Fruit fly (Drosophila melanogaster) whole organism, embryonic: ENCODE data around the gene CG12241.

Experiments used
- Atf-2 ChIP-seq: fragments of 200-800 bp; sonication (Bioruptor generic); optimal IDR thresholded peaks from 2 replicates; lab custom pipeline; 2016; ENCODE audit warnings: missing biosample characterization, missing genetic modification characterization
- CG10209 ChIP-seq: fragments of 200-800 bp; sonication (Bioruptor generic); optimal IDR thresholded peaks from 3 replicates; lab custom pipeline; 2017; ENCODE audit warnings: missing biosample characterization, mild to moderate bottlenecking, missing genetic modification characterization, missing genetic modification reagents
- CG11398 ChIP-seq: fragments of 200-800 bp; sonication (Bioruptor generic); optimal IDR thresholded peaks from 2 replicates; lab custom pipeline; 2016; ENCODE audit warnings: missing biosample characterization, missing genetic modification characterization
- CG12236 ChIP-seq: fragments of 200-800 bp; sonication (Bioruptor generic); optimal IDR thresholded peaks from 2 replicates; lab custom pipeline; 2016; ENCODE audit warnings: missing biosample characterization, missing genetic modification characterization
- CG12769 ChIP-seq: fragments of 200-800 bp; sonication (Bioruptor generic); optimal IDR thresholded peaks from 2 replicates; lab custom pipeline; 2019; ENCODE audit warnings: missing biosample characterization, mild to moderate bottlenecking, missing genetic modification characterization, moderate library complexity
- CG12942 ChIP-seq: fragments of 200-800 bp; sonication (Bioruptor generic); optimal IDR thresholded peaks from 3 replicates; lab custom pipeline; 2016; ENCODE audit warnings: missing biosample characterization, missing genetic modification characterization
- CG13123 ChIP-seq: fragments of 200-800 bp; sonication (Bioruptor generic); optimal IDR thresholded peaks from 2 replicates; lab custom pipeline; 2016; ENCODE audit warnings: missing biosample characterization, missing genetic modification characterization
- CG1603 ChIP-seq: fragments of 200-800 bp; sonication (Bioruptor generic); optimal IDR thresholded peaks from 2 replicates; lab custom pipeline; 2019; ENCODE audit warnings: missing biosample characterization, mild to moderate bottlenecking, missing genetic modification characterization, moderate library complexity
- CG17612 ChIP-seq: fragments of 200-800 bp; sonication (Bioruptor generic); IDR thresholded peaks from 2 replicates; pipeline ENCODE4 v1.3.6; 2022; ENCODE audit warnings: missing biosample characterization, missing genetic modification characterization
- CG17802 ChIP-seq: fragments of 200-800 bp; sonication (Bioruptor generic); optimal IDR thresholded peaks from 2 replicates; lab custom pipeline; 2018; ENCODE audit warnings: missing biosample characterization, mild to moderate bottlenecking, missing genetic modification characterization, moderate library complexity
- CG18262 ChIP-seq: fragments of 200-800 bp; optimal IDR thresholded peaks from 3 replicates; lab custom pipeline; 2019; ENCODE audit warnings: missing biosample characterization, mild to moderate bottlenecking, missing genetic modification characterization, moderate library complexity
- CG33213 ChIP-seq: fragments of 200-800 bp; sonication (Bioruptor generic); optimal IDR thresholded peaks from 3 replicates; lab custom pipeline; 2016; ENCODE audit warnings: missing biosample characterization, missing genetic modification characterization
- CG6654 ChIP-seq: fragments of 200-800 bp; sonication (Bioruptor generic); optimal IDR thresholded peaks from 2 replicates; lab custom pipeline; 2017; ENCODE audit warnings: missing biosample characterization, mild to moderate bottlenecking, missing genetic modification characterization
- CG6689 ChIP-seq: fragments of 200-800 bp; sonication (Bioruptor generic); IDR thresholded peaks from 2 replicates; pipeline ENCODE4 v1.3.6; 2022; ENCODE audit warnings: missing biosample characterization, missing genetic modification characterization
- CG7357 ChIP-seq: fragments of 200-800 bp; sonication (Bioruptor generic); IDR thresholded peaks from 3 replicates; pipeline ENCODE4 v1.3.6; 2022; ENCODE audit warnings: missing biosample characterization, missing genetic modification characterization
- CG8290 ChIP-seq, 3 experiments: fragments of 200-800 bp; sonication (Bioruptor generic); optimal IDR thresholded peaks; 2 replicates each; lab custom pipeline; 2016 to 2019; ENCODE audit warnings: missing biosample characterization in 3 of 3, missing genetic modification characterization in 3 of 3, mild to moderate bottlenecking in 2 of 3, moderate library complexity in 1 of 3
- CG8359 ChIP-seq: fragments of 200-800 bp; sonication (Bioruptor generic); optimal IDR thresholded peaks from 2 replicates; lab custom pipeline; 2017; ENCODE audit warnings: missing biosample characterization, mild to moderate bottlenecking, missing genetic modification characterization, borderline replicate concordance
- CG9437 ChIP-seq: fragments of 200-800 bp; sonication (Bioruptor generic); optimal IDR thresholded peaks from 2 replicates; lab custom pipeline; 2018; ENCODE audit warnings: missing biosample characterization, mild to moderate bottlenecking, missing genetic modification characterization
- D19B ChIP-seq: fragments of 200-800 bp; sonication (Bioruptor generic); optimal IDR thresholded peaks from 2 replicates; lab custom pipeline; 2017; ENCODE audit warnings: missing biosample characterization, mild to moderate bottlenecking, missing genetic modification characterization
- Dad ChIP-seq: fragments of 200-800 bp; sonication (Bioruptor generic); optimal IDR thresholded peaks from 3 replicates; lab custom pipeline; 2016; ENCODE audit warnings: missing biosample characterization, missing genetic modification characterization
- Dp ChIP-seq: fragments of 200-800 bp; sonication (Bioruptor generic); optimal IDR thresholded peaks from 2 replicates; lab custom pipeline; 2018; ENCODE audit warnings: missing biosample characterization, mild to moderate bottlenecking, missing genetic modification characterization, moderate library complexity
- Drgx ChIP-seq: fragments of 200-800 bp; sonication (Bioruptor generic); IDR thresholded peaks from 2 replicates; pipeline ENCODE4 v1.3.6; 2022; ENCODE audit warnings: missing biosample characterization, missing genetic modification characterization
- H2.0 ChIP-seq: fragments of 200-800 bp; sonication (Bioruptor generic); IDR thresholded peaks from 2 replicates; pipeline ENCODE4 v1.3.6; 2022; ENCODE audit warnings: missing biosample characterization, missing genetic modification characterization
- HmgZ ChIP-seq: fragments of 200-800 bp; sonication (Bioruptor generic); optimal IDR thresholded peaks from 2 replicates; lab custom pipeline; 2018; ENCODE audit warnings: missing biosample characterization, mild to moderate bottlenecking, missing genetic modification characterization
- Hr78 ChIP-seq, 2 experiments: fragments of 200-800 bp in 1 of 2; fragments of >200 bp in 1 of 2; sonication (Bioruptor generic) in 1 of 2; optimal IDR thresholded peaks; 2 replicates each; lab custom pipeline; 2017 to 2019; ENCODE audit warnings: missing biosample characterization in 2 of 2, missing genetic modification characterization in 2 of 2, mild to moderate bottlenecking in 1 of 2, moderate library complexity in 1 of 2
- MESR4 ChIP-seq: fragments of 200-800 bp; sonication (Bioruptor generic); optimal IDR thresholded peaks from 2 replicates; lab custom pipeline; 2018; ENCODE audit warnings: missing biosample characterization, mild to moderate bottlenecking, missing genetic modification characterization, moderate library complexity
- Mad ChIP-seq: fragments of 200-800 bp; sonication (Bioruptor generic); optimal IDR thresholded peaks from 2 replicates; lab custom pipeline; 2016; ENCODE audit warnings: missing biosample characterization, missing genetic modification characterization
- Nf-YA ChIP-seq: fragments of 200-800 bp; sonication (Bioruptor generic); IDR thresholded peaks from 2 replicates; pipeline ENCODE4 v1.3.6; 2022; ENCODE audit warnings: missing biosample characterization, missing genetic modification characterization
- Sin3A ChIP-seq: fragments of >200 bp; optimal IDR thresholded peaks from 2 replicates; lab custom pipeline; 2018
- abd-A ChIP-seq: fragments of 200-800 bp; sonication (Bioruptor generic); optimal IDR thresholded peaks from 3 replicates; lab custom pipeline; 2019; ENCODE audit warnings: missing biosample characterization, mild to moderate bottlenecking, missing genetic modification characterization, moderate library complexity
- ase ChIP-seq: fragments of 200-800 bp; sonication (Bioruptor generic); IDR thresholded peaks from 3 replicates; pipeline ENCODE4 v1.3.6; 2022; ENCODE audit warnings: missing biosample characterization, missing genetic modification characterization
- bowl ChIP-seq: fragments of 200-800 bp; sonication (Bioruptor generic); IDR thresholded peaks from 2 replicates; pipeline ENCODE4 v1.3.6; 2022; ENCODE audit warnings: missing biosample characterization, missing genetic modification characterization
- btn ChIP-seq: fragments of 200-800 bp; sonication (Bioruptor generic); optimal IDR thresholded peaks from 2 replicates; lab custom pipeline; 2016; ENCODE audit warnings: missing biosample characterization, missing genetic modification characterization
- crol ChIP-seq: fragments of 200-800 bp; sonication (Bioruptor generic); IDR thresholded peaks from 2 replicates; pipeline ENCODE4 v1.3.6; 2022; ENCODE audit warnings: missing biosample characterization, missing genetic modification characterization
- dan ChIP-seq: fragments of 200-800 bp; sonication (Bioruptor generic); IDR thresholded peaks from 2 replicates; pipeline ENCODE4 v1.3.6; 2022; ENCODE audit warnings: missing biosample characterization, missing genetic modification characterization
- ems ChIP-seq: fragments of 200-800 bp; sonication (Bioruptor generic); optimal IDR thresholded peaks from 3 replicates; lab custom pipeline; 2016; ENCODE audit warnings: missing biosample characterization, missing genetic modification characterization
- ewg ChIP-seq: fragments of 200-800 bp; sonication (Bioruptor generic); optimal IDR thresholded peaks from 3 replicates; lab custom pipeline; 2017; ENCODE audit warnings: mild to moderate bottlenecking, missing biosample characterization, missing genetic modification reagents, missing genetic modification characterization
- fu2 ChIP-seq: fragments of 200-800 bp; sonication (Bioruptor generic); optimal IDR thresholded peaks from 2 replicates; lab custom pipeline; 2016; ENCODE audit warnings: missing biosample characterization, missing genetic modification characterization
- gsb ChIP-seq: fragments of 200-800 bp; sonication (Bioruptor generic); IDR thresholded peaks from 2 replicates; pipeline ENCODE4 v1.3.6; 2022; ENCODE audit warnings: missing biosample characterization, missing genetic modification characterization
- gt ChIP-seq: fragments of 200-800 bp; sonication (Bioruptor generic); IDR thresholded peaks from 2 replicates; pipeline ENCODE4 v1.3.6; 2022; ENCODE audit warnings: missing biosample characterization, missing genetic modification characterization
- ind ChIP-seq: fragments of 200-800 bp; sonication (Bioruptor generic); optimal IDR thresholded peaks from 3 replicates; lab custom pipeline; 2016; ENCODE audit warnings: missing biosample characterization, missing genetic modification characterization
- insv ChIP-seq, 2 experiments: fragments of 200-800 bp; sonication (Bioruptor generic); optimal IDR thresholded peaks; 3 replicates each; lab custom pipeline; 2016 to 2018; ENCODE audit warnings: missing biosample characterization in 2 of 2, missing genetic modification characterization in 2 of 2
- oc ChIP-seq: fragments of 200-800 bp; sonication (Bioruptor generic); optimal IDR thresholded peaks from 2 replicates; lab custom pipeline; 2018; ENCODE audit warnings: missing biosample characterization, mild to moderate bottlenecking, missing genetic modification characterization, moderate library complexity
- p53 ChIP-seq: fragments of 200-800 bp; sonication (Bioruptor generic); optimal IDR thresholded peaks from 2 replicates; lab custom pipeline; 2016; ENCODE audit warnings: missing biosample characterization, missing genetic modification characterization
- pnt ChIP-seq: fragments of 200-800 bp; sonication (Bioruptor generic); optimal IDR thresholded peaks from 3 replicates; lab custom pipeline; 2016; ENCODE audit warnings: missing biosample characterization, missing genetic modification characterization
- sob ChIP-seq: fragments of 200-800 bp; sonication (Bioruptor generic); IDR thresholded peaks from 2 replicates; pipeline ENCODE4 v1.3.6; 2022; ENCODE audit warnings: missing biosample characterization, missing genetic modification characterization
- tgo ChIP-seq: fragments of 200-800 bp; sonication (Bioruptor generic); IDR thresholded peaks from 3 replicates; pipeline ENCODE4 v1.3.6; 2022; ENCODE audit warnings: missing biosample characterization, missing genetic modification characterization
- unc-4 ChIP-seq: fragments of 200-800 bp; sonication (Bioruptor generic); IDR thresholded peaks from 2 replicates; pipeline ENCODE4 v1.3.6; 2022; ENCODE audit warnings: missing biosample characterization, missing genetic modification characterization; ENCODE audit not compliant: partially characterized antibody
- wek ChIP-seq: fragments of 200-800 bp; sonication (Bioruptor generic); optimal IDR thresholded peaks from 3 replicates; lab custom pipeline; 2018; ENCODE audit warnings: missing biosample characterization, mild to moderate bottlenecking, missing genetic modification characterization, moderate library complexity

CG12241 gene

DNA sequence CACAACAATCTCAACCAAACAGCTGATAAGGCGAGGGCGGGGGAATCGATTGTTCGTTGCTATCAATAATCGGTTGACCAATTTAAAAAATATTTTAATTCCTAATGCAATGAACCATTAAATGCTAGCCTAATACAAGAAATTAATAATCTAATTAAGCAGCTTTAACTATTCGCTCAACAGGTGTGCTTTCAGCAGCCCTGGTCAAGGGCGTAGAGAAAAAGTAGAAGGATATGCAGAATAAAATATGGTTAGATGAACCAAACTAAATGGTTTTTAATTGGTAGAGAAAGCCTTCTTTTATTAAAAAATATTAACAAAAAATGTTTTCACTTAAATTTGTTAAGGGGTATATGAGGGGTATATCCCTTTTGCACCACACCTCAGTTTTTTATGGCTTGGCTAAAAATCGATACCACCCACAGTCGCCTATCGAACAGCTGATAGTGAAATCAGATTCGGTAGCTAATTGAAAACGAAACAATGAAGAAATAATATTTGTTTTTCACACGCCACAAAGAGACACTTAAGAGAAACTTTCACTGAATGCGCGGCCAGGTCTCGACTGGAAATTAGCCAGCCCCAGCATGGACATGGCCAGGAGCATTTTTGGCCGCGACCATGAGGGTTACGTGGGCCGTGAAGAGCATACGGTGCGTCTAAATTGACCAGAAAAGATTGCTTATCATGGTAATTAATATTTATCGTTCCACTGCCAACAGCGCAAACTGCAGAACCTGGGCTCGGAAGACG, at the start of gene CG12241, which contains the start of gene SIDL (continued):
- TF ChIP-seq CG17612 (GFP tag; lab: Robert Waterston, UW): peak; percentile 87
- no peak for TF ChIP-seq insv (GFP tag; optimal IDR thresholded peaks at IDR 0.05; lab: Kevin White, UChicago)
- TF ChIP-seq CG11398 (GFP tag; lab: Kevin White, UChicago): no peak
- TF ChIP-seq ems: peak; percentile 84
- TF ChIP-seq fu2 (GFP tag; lab: Kevin White, UChicago): peak; percentile 19
- TF ChIP-seq CG10209 (GFP tag; lab: Kevin White, UChicago): peak; percentile 61
- TF ChIP-seq ind (GFP tag; lab: Kevin White, UChicago): peak; percentile 88
- TF ChIP-seq CG8290 (GFP tag; optimal IDR thresholded peaks at IDR 0.05; lab: Kevin White, UChicago): no peak
- TF ChIP-seq CG8290 (tag; optimal IDR thresholded peaks at IDR 0.05; lab: Kevin White, UChicago): no peak
- no peak for TF ChIP-seq CG1603
- peak; percentile 42 for TF ChIP-seq CG17802 (tag; lab: Kevin White, UChicago)
- peak; percentile 50; the same call in 1 of the 2 replicates for TF ChIP-seq dan (GFP tag; lab: Robert Waterston, UW)
- peak; percentile 18 for TF ChIP-seq CG13123 (GFP tag; lab: Kevin White, UChicago)
- TF ChIP-seq CG12769: no peak
- no peak for TF ChIP-seq CG8359 (GFP tag; lab: Kevin White, UChicago)
- TF ChIP-seq oc: no peak
- peak; percentile 96 for TF ChIP-seq Drgx (GFP tag; lab: Robert Waterston, UW)
- peak; percentile 96 for TF ChIP-seq CG6689 (GFP tag; lab: Robert Waterston, UW)
- TF ChIP-seq p53 (GFP tag; lab: Kevin White, UChicago): no peak
- peak; percentile 66 for TF ChIP-seq MESR4 (GFP tag; lab: Kevin White, UChicago)
- peak; percentile 78 for TF ChIP-seq Dad (GFP tag; lab: Kevin White, UChicago)
- TF ChIP-seq btn (GFP tag; lab: Kevin White, UChicago): peak; percentile 37
- no peak for TF ChIP-seq Hr78 (GFP tag; optimal IDR thresholded peaks at IDR 0.05; lab: Kevin White, UChicago)
- no peak for TF ChIP-seq Mad (GFP tag; lab: Kevin White, UChicago)
- TF ChIP-seq gt: peak; percentile 76
- no peak for TF ChIP-seq abd-A (tag; lab: Kevin White, UChicago)
- TF ChIP-seq Nf-YA (GFP tag; lab: Robert Waterston, UW): peak; percentile 84
- TF ChIP-seq gsb (GFP tag; lab: Robert Waterston, UW): peak; percentile 82
- no peak for TF ChIP-seq CG6654 (GFP tag; lab: Kevin White, UChicago)
- peak; percentile 93 for TF ChIP-seq sob
- TF ChIP-seq ewg (GFP tag; lab: Kevin White, UChicago): no peak
- TF ChIP-seq Atf-2 (GFP tag; lab: Kevin White, UChicago): no peak
- peak; percentile 40 for TF ChIP-seq CG12942 (GFP tag; lab: Kevin White, UChicago)
- peak; percentile 16 for TF ChIP-seq HmgZ
- peak; percentile 90 for TF ChIP-seq D19B (GFP tag; lab: Kevin White, UChicago)
- peak; percentile 59 for TF ChIP-seq CG33213 (GFP tag; lab: Kevin White, UChicago)
- peak; percentile 31; the same call in 1 of the 2 replicates for TF ChIP-seq crol (GFP tag; lab: Robert Waterston, UW)
- TF ChIP-seq ase: peak; percentile 91
- TF ChIP-seq bowl (GFP tag; lab: Robert Waterston, UW): no peak; the same call in 1 of the 2 replicates
- 0 out of 2 replicates have a peak, but pooled peaks have one; percentile 44 for TF ChIP-seq unc-4 (GFP tag; lab: Robert Waterston, UW)
- no peak for TF ChIP-seq Sin3A (lab: Kevin White, UChicago)
- peak; percentile 89 for TF ChIP-seq CG7357 (GFP tag; lab: Robert Waterston, UW)
- peak; percentile 77 for TF ChIP-seq pnt (GFP tag; lab: Kevin White, UChicago)
- TF ChIP-seq H2.0 (GFP tag; lab: Robert Waterston, UW): 0 out of 2 replicates have a peak, but pooled peaks have one; percentile 13
- TF ChIP-seq wek (GFP tag; lab: Kevin White, UChicago): no peak
- peak; percentile 62 for TF ChIP-seq CG9437 (GFP tag; lab: Kevin White, UChicago)
- peak; percentile 90 for TF ChIP-seq CG18262 (tag; lab: Kevin White, UChicago)
- TF ChIP-seq tgo (GFP tag; lab: Robert Waterston, UW): peak; percentile 96
- peak; percentile 54 for TF ChIP-seq Dp (GFP tag; lab: Kevin White, UChicago)
- TF ChIP-seq CG12236: no peak
